Worm (Caenorhabditis elegans) whole organism, L1 larva: ENCODE measurements around the gene F02D8.1.

ENCODE experiments used
- C04F5.9 ChIP-seq: sonication (generic microtip); optimal IDR thresholded peaks from 2 replicates; lab custom pipeline; 2016; ENCODE audit warnings: missing genetic modification characterization, missing compliant biosample characterization
- C34B4.2 ChIP-seq: sonication (generic microtip); optimal IDR thresholded peaks from 2 replicates; lab custom pipeline; 2017; ENCODE audit warnings: mild to moderate bottlenecking, missing genetic modification characterization, missing compliant biosample characterization
- Y116A8C.19 ChIP-seq: sonication (generic microtip); optimal IDR thresholded peaks from 2 replicates; lab custom pipeline; 2016; ENCODE audit warnings: missing compliant biosample characterization, missing genetic modification characterization, borderline replicate concordance
- aha-1 ChIP-seq: fragments of 150-350 bp; optimal IDR thresholded peaks from 2 replicates; lab custom pipeline; 2014; ENCODE audit warnings: missing biosample characterization, missing genetic modification characterization
- aly-2 ChIP-seq: fragments of 150-350 bp; optimal IDR thresholded peaks from 2 replicates; lab custom pipeline; 2014; ENCODE audit warnings: missing biosample characterization, missing genetic modification characterization
- blmp-1 ChIP-seq: fragments of 150-350 bp; optimal IDR thresholded peaks from 2 replicates; lab custom pipeline; 2014; ENCODE audit warnings: missing biosample characterization, missing genetic modification characterization
- ceh-63 ChIP-seq: fragments of 200-800 bp; sonication (Bioruptor generic); optimal IDR thresholded peaks from 2 replicates; lab custom pipeline; 2018; ENCODE audit warnings: mild to moderate bottlenecking, missing genetic modification characterization, missing compliant biosample characterization
- ceh-82 ChIP-seq, 3 experiments: fragments of 150-350 bp in 1 of 3; sonication (generic microtip) in 2 of 3; optimal IDR thresholded peaks; 2 replicates each; lab custom pipeline; 2014 to 2017; ENCODE audit warnings: missing biosample characterization in 3 of 3, missing genetic modification characterization in 3 of 3
- ceh-88 ChIP-seq: fragments of 200-800 bp; sonication (Bioruptor generic); IDR thresholded peaks from 2 replicates; pipeline ENCODE4 v1.3.6; 2022; ENCODE audit warnings: missing genetic modification characterization, missing compliant biosample characterization
- ces-1 ChIP-seq: fragments of 150-350 bp; optimal IDR thresholded peaks from 2 replicates; lab custom pipeline; 2014; ENCODE audit warnings: missing biosample characterization, missing genetic modification reagents, missing genetic modification characterization
- dsc-1 ChIP-seq: sonication (generic microtip); optimal IDR thresholded peaks from 2 replicates; lab custom pipeline; 2016; ENCODE audit warnings: mild to moderate bottlenecking, missing genetic modification characterization, missing compliant biosample characterization
- egl-27 ChIP-seq, 2 experiments: fragments of 150-350 bp in 1 of 2; sonication (generic microtip); optimal IDR thresholded peaks; 3 replicates each; lab custom pipeline; 2017 to 2018; ENCODE audit warnings: missing biosample characterization in 2 of 2, missing genetic modification characterization in 2 of 2, missing genetic modification reagents in 2 of 2
- elt-2 ChIP-seq: sonication (generic microtip); optimal IDR thresholded peaks from 2 replicates; lab custom pipeline; 2016; ENCODE audit warnings: missing genetic modification characterization, mild to moderate bottlenecking, inconsistent platforms, missing compliant biosample characterization, missing genetic modification reagents
- elt-3 ChIP-seq, 6 experiments: fragments of 150-350 bp in 1 of 6; sonication (generic microtip); optimal IDR thresholded peaks; 2 replicates each; lab custom pipeline; 2017 to 2018; ENCODE audit warnings: missing biosample characterization in 6 of 6, missing genetic modification characterization in 6 of 6, inconsistent platforms in 1 of 6
- fkh-10 ChIP-seq: sonication (generic microtip); optimal IDR thresholded peaks from 2 replicates; lab custom pipeline; 2017; ENCODE audit warnings: missing biosample characterization, missing genetic modification reagents, missing genetic modification characterization
- fkh-4 ChIP-seq: sonication (generic microtip); optimal IDR thresholded peaks from 2 replicates; lab custom pipeline; 2016; ENCODE audit warnings: missing compliant biosample characterization, missing genetic modification characterization, borderline replicate concordance
- fos-1 ChIP-seq: fragments of 150-350 bp; optimal IDR thresholded peaks from 2 replicates; lab custom pipeline; 2014; ENCODE audit warnings: missing biosample characterization, missing genetic modification characterization
- hlh-4 ChIP-seq: sonication (generic microtip); optimal IDR thresholded peaks from 2 replicates; lab custom pipeline; 2016; ENCODE audit warnings: mild to moderate bottlenecking, missing genetic modification characterization, missing compliant biosample characterization
- hpl-2 ChIP-seq: fragments of 150-350 bp; optimal IDR thresholded peaks from 2 replicates; lab custom pipeline; 2014; ENCODE audit warnings: missing biosample characterization, missing genetic modification reagents, missing genetic modification characterization
- isw-1 ChIP-seq: fragments of 200-800 bp; sonication (Bioruptor generic); IDR thresholded peaks from 2 replicates; pipeline ENCODE4 v1.3.6; 2022; ENCODE audit warnings: missing genetic modification characterization, missing compliant biosample characterization
- jun-1 ChIP-seq: fragments of 150-350 bp; optimal IDR thresholded peaks from 2 replicates; lab custom pipeline; 2014; ENCODE audit warnings: missing biosample characterization, missing genetic modification reagents, missing genetic modification characterization
- lin-13 ChIP-seq: fragments of 150-350 bp; optimal IDR thresholded peaks from 2 replicates; lab custom pipeline; 2014; ENCODE audit warnings: missing biosample characterization, missing genetic modification reagents, missing genetic modification characterization
- lin-14 ChIP-seq: fragments of 200-800 bp; sonication (Bioruptor generic); optimal IDR thresholded peaks from 2 replicates; lab custom pipeline; 2018; ENCODE audit warnings: mild to moderate bottlenecking, missing genetic modification characterization, moderate library complexity, missing compliant biosample characterization
- lin-35 ChIP-seq, 2 experiments: fragments of 150-350 bp; optimal IDR thresholded peaks; 2 replicates each; lab custom pipeline; 2014; ENCODE audit warnings: missing biosample characterization in 2 of 2, missing genetic modification characterization in 2 of 2, missing genetic modification reagents in 2 of 2
- lin-39 ChIP-seq: fragments of 150-350 bp; optimal IDR thresholded peaks from 2 replicates; lab custom pipeline; 2014; ENCODE audit warnings: missing biosample characterization, missing genetic modification reagents, missing genetic modification characterization
- lir-3 ChIP-seq: sonication (generic microtip); optimal IDR thresholded peaks from 2 replicates; lab custom pipeline; 2016; ENCODE audit warnings: mild to moderate bottlenecking, missing genetic modification characterization, moderate library complexity, missing compliant biosample characterization; ENCODE audit not compliant: poor library complexity
- lsy-2 ChIP-seq, 2 experiments: fragments of 150-350 bp; optimal IDR thresholded peaks; 2 replicates each; lab custom pipeline; 2014; ENCODE audit warnings: missing biosample characterization in 2 of 2, missing genetic modification characterization in 2 of 2
- mab-9 ChIP-seq: fragments of 200-800 bp; sonication (Bioruptor generic); IDR thresholded peaks from 2 replicates; pipeline ENCODE4 v1.3.6; 2022; ENCODE audit warnings: missing genetic modification reagents, missing genetic modification characterization, missing compliant biosample characterization
- mdl-1 ChIP-seq, 2 experiments: fragments of 150-350 bp; optimal IDR thresholded peaks; 2 replicates each; lab custom pipeline; 2014 to 2017; ENCODE audit warnings: missing biosample characterization in 2 of 2, missing genetic modification characterization in 2 of 2, inconsistent platforms in 1 of 2
- mef-2 ChIP-seq: fragments of 150-350 bp; optimal IDR thresholded peaks from 2 replicates; lab custom pipeline; 2014; ENCODE audit warnings: missing biosample characterization, missing genetic modification characterization
- mep-1 ChIP-seq: fragments of 150-350 bp; optimal IDR thresholded peaks from 2 replicates; lab custom pipeline; 2014; ENCODE audit warnings: missing biosample characterization, missing genetic modification characterization
- nhr-11 ChIP-seq: fragments of 150-350 bp; optimal IDR thresholded peaks from 2 replicates; lab custom pipeline; 2014; ENCODE audit warnings: missing biosample characterization, missing genetic modification characterization
- nhr-19 ChIP-seq: fragments of 200-800 bp; sonication (Bioruptor generic); conservative IDR thresholded peaks from 2 replicates; pipeline ENCODE4 v1.3.6; 2022; ENCODE audit warnings: missing genetic modification characterization, missing compliant biosample characterization
- nhr-237 ChIP-seq: fragments of 150-350 bp; optimal IDR thresholded peaks from 2 replicates; lab custom pipeline; 2014; ENCODE audit warnings: missing biosample characterization, missing genetic modification characterization
- nhr-28 ChIP-seq: fragments of 150-350 bp; optimal IDR thresholded peaks from 2 replicates; lab custom pipeline; 2014; ENCODE audit warnings: missing biosample characterization, missing genetic modification characterization
- nhr-76 ChIP-seq: sonication (generic microtip); optimal IDR thresholded peaks from 2 replicates; lab custom pipeline; 2017; ENCODE audit warnings: missing biosample characterization, missing genetic modification characterization
- nhr-77 ChIP-seq: fragments of 150-350 bp; optimal IDR thresholded peaks from 2 replicates; lab custom pipeline; 2014; ENCODE audit warnings: missing biosample characterization, missing genetic modification characterization
- nhr-85 ChIP-seq: sonication (generic microtip); peaks from one replicate; lab custom pipeline; 2016; ENCODE audit warnings: missing genetic modification characterization, inconsistent platforms, missing compliant biosample characterization
- nhr-90 ChIP-seq: sonication (generic microtip); optimal IDR thresholded peaks from 2 replicates; lab custom pipeline; 2016; ENCODE audit warnings: mild to moderate bottlenecking, missing genetic modification characterization, missing compliant biosample characterization; ENCODE audit not compliant: poor library complexity
- pag-3 ChIP-seq: sonication (generic microtip); optimal IDR thresholded peaks from 2 replicates; lab custom pipeline; 2017; ENCODE audit warnings: missing genetic modification characterization, mild to moderate bottlenecking, missing compliant biosample characterization, antibody characterized with exemption, borderline replicate concordance; ENCODE audit not compliant: insufficient read depth
- pax-3 ChIP-seq: fragments of 200-800 bp; sonication (Bioruptor generic); optimal IDR thresholded peaks from 2 replicates; lab custom pipeline; 2018; ENCODE audit warnings: mild to moderate bottlenecking, missing genetic modification characterization, moderate library complexity, missing compliant biosample characterization
- pqm-1 ChIP-seq: sonication (generic microtip); optimal IDR thresholded peaks from 3 replicates; lab custom pipeline; 2017; ENCODE audit warnings: missing biosample characterization, missing genetic modification characterization
- rnt-1 ChIP-seq: sonication (generic microtip); optimal IDR thresholded peaks from 2 replicates; lab custom pipeline; 2016; ENCODE audit warnings: mild to moderate bottlenecking, missing genetic modification characterization, moderate library complexity, missing compliant biosample characterization
- skn-1 ChIP-seq: fragments of 150-350 bp; optimal IDR thresholded peaks from 2 replicates; lab custom pipeline; 2014; ENCODE audit warnings: missing biosample characterization, missing genetic modification characterization
- snpc-4 ChIP-seq: fragments of 150-350 bp; optimal IDR thresholded peaks from 2 replicates; lab custom pipeline; 2014; ENCODE audit warnings: missing biosample characterization, missing genetic modification characterization
- snu-23 ChIP-seq: sonication (generic microtip); optimal IDR thresholded peaks from 2 replicates; lab custom pipeline; 2016; ENCODE audit warnings: missing genetic modification characterization, missing compliant biosample characterization
- sox-4 ChIP-seq: sonication (generic microtip); optimal IDR thresholded peaks from 2 replicates; lab custom pipeline; 2016; ENCODE audit warnings: missing genetic modification characterization, missing compliant biosample characterization
- sup-37 ChIP-seq: fragments of 200-800 bp; sonication (Bioruptor generic); optimal IDR thresholded peaks from 2 replicates; lab custom pipeline; 2018; ENCODE audit warnings: mild to moderate bottlenecking, missing genetic modification characterization, missing compliant biosample characterization
- tlp-1 ChIP-seq: fragments of 150-350 bp; optimal IDR thresholded peaks from 2 replicates; lab custom pipeline; 2014; ENCODE audit warnings: missing biosample characterization, missing genetic modification characterization
- unc-130 ChIP-seq: fragments of 150-350 bp; optimal IDR thresholded peaks from 2 replicates; lab custom pipeline; 2017; ENCODE audit warnings: missing biosample characterization, missing genetic modification characterization, inconsistent platforms
- unc-86 ChIP-seq: sonication (generic microtip); optimal IDR thresholded peaks from 2 replicates; lab custom pipeline; 2016; ENCODE audit warnings: missing genetic modification characterization, missing compliant biosample characterization
- vab-15 ChIP-seq: sonication (generic microtip); optimal IDR thresholded peaks from 2 replicates; lab custom pipeline; 2017; ENCODE audit warnings: missing genotype, mild to moderate bottlenecking, missing genetic modification characterization, missing compliant biosample characterization
- xbp-1 ChIP-seq: sonication (generic microtip); optimal IDR thresholded peaks from 2 replicates; lab custom pipeline; 2016; ENCODE audit warnings: missing genetic modification characterization, missing compliant biosample characterization
- ztf-11 ChIP-seq, 2 experiments: sonication (generic microtip); optimal IDR thresholded peaks; 2 replicates each; lab custom pipeline; 2016 to 2017; ENCODE audit warnings: missing genetic modification characterization in 2 of 2, missing biosample characterization in 1 of 2, missing compliant biosample characterization in 1 of 2

F02D8.1 gene

ce11 chrV:14948566-14948965, 29.9 kb downstream of the F02D8.1 start (continued):
- TF ChIP-seq lin-14 (GFP tag; lab: Kevin White, UChicago) = peak; percentile 77
- TF ChIP-seq nhr-11 (tag; lab: Kevin White, UChicago) = no peak
- TF ChIP-seq lin-39 (tag; lab: Kevin White, UChicago) = no peak
- TF ChIP-seq snu-23 (GFP tag; lab: Kevin White, UChicago) = peak; percentile 45
- no peak for TF ChIP-seq sox-4 (tag; lab: Kevin White, UChicago)
- TF ChIP-seq mdl-1 (tag; optimal IDR thresholded peaks at IDR 0.05; lab: Kevin White, UChicago) = peak in 1 of 2 experiments; percentile 70
- TF ChIP-seq elt-3 (tag; optimal IDR thresholded peaks at IDR 0.05; lab: Kevin White, UChicago) = no peak
- no peak for TF ChIP-seq fkh-4 (tag; lab: Kevin White, UChicago)
- TF ChIP-seq ceh-82 (tag; optimal IDR thresholded peaks at IDR 0.05; lab: Kevin White, UChicago) = no peak
- no peak for TF ChIP-seq C04F5.9 (tag; lab: Kevin White, UChicago)
- no peak for TF ChIP-seq elt-2 (tag; lab: Kevin White, UChicago)
- TF ChIP-seq sup-37 = no peak
- peak; percentile 83 for TF ChIP-seq blmp-1 (tag; lab: Kevin White, UChicago)
- no peak for TF ChIP-seq hlh-4 (tag; lab: Kevin White, UChicago)
- no peak for TF ChIP-seq nhr-77 (tag; lab: Kevin White, UChicago)
- no peak for TF ChIP-seq dsc-1
- 0 out of 2 replicates have a peak, but pooled peaks have one; percentile 7 for TF ChIP-seq ceh-88 (GFP tag; lab: Robert Waterston, UW)
- no peak for TF ChIP-seq aly-2 (tag; lab: Kevin White, UChicago)
- TF ChIP-seq xbp-1 (tag; lab: Kevin White, UChicago) = no peak
- no peak for TF ChIP-seq lin-13 (GFP tag; lab: Kevin White, UChicago)
- no peak for TF ChIP-seq nhr-85 (tag; lab: Kevin White, UChicago)
- TF ChIP-seq fkh-10 (GFP tag; lab: Kevin White, UChicago) = no peak
- TF ChIP-seq jun-1 = no peak
- no peak for TF ChIP-seq nhr-90 (tag; lab: Kevin White, UChicago)
- TF ChIP-seq lir-3 (tag; lab: Kevin White, UChicago) = no peak
- TF ChIP-seq pqm-1 (tag; lab: Kevin White, UChicago) = no peak
- no peak for TF ChIP-seq aha-1
- TF ChIP-seq pax-3 (tag; lab: Kevin White, UChicago) = peak; percentile 51
- TF ChIP-seq Y116A8C.19 (tag; lab: Kevin White, UChicago) = no peak
- TF ChIP-seq ceh-63 = no peak
- TF ChIP-seq lin-35 (GFP tag; optimal IDR thresholded peaks at IDR 0.05; lab: Kevin White, UChicago) = peak; percentile 21 to 52
- TF ChIP-seq ces-1 (GFP tag; lab: Kevin White, UChicago) = no peak
- no peak for TF ChIP-seq pag-3 (tag; lab: Kevin White, UChicago)
- no peak for TF ChIP-seq hpl-2 (GFP tag; lab: Kevin White, UChicago)
- no peak for TF ChIP-seq tlp-1 (tag; lab: Kevin White, UChicago)
- no peak for TF ChIP-seq skn-1
- no peak for TF ChIP-seq fos-1 (tag; lab: Kevin White, UChicago)
- TF ChIP-seq snpc-4 (tag; lab: Kevin White, UChicago) = no peak
- no peak for TF ChIP-seq mab-9
- no peak for TF ChIP-seq rnt-1 (tag; lab: Kevin White, UChicago)
- no peak for TF ChIP-seq unc-86 (tag; lab: Kevin White, UChicago)
- TF ChIP-seq nhr-237 = no peak
- TF ChIP-seq nhr-19 (GFP tag; lab: Robert Waterston, UW) = no peak
- no peak for TF ChIP-seq vab-15 (tag; lab: Kevin White, UChicago)
- TF ChIP-seq egl-27 (tag; optimal IDR thresholded peaks at IDR 0.05; lab: Kevin White, UChicago) = no peak
- TF ChIP-seq mep-1 (tag; lab: Kevin White, UChicago) = peak; percentile 48
- TF ChIP-seq nhr-28 (tag; lab: Kevin White, UChicago) = no peak
- no peak for TF ChIP-seq mef-2 (tag; lab: Kevin White, UChicago)
- no peak for TF ChIP-seq unc-130 (tag; lab: Kevin White, UChicago)
- peak in 1 of 2 experiments; percentile 6 for TF ChIP-seq ztf-11 (tag; optimal IDR thresholded peaks at IDR 0.05; lab: Kevin White, UChicago)
- no peak for TF ChIP-seq C34B4.2 (tag; lab: Kevin White, UChicago)
- no peak for TF ChIP-seq isw-1
- no peak for TF ChIP-seq nhr-76
- peak in 1 of 2 experiments; percentile 35 for TF ChIP-seq lsy-2 (tag; optimal IDR thresholded peaks at IDR 0.05; lab: Kevin White, UChicago)
